Worm (Caenorhabditis elegans) whole organism, L4 larva: ENCODE data around the gene F59F4.3.

ENCODE experiments used
- T20F7.1 ChIP-seq: fragments of 200-800 bp; sonication (Bioruptor generic); optimal IDR thresholded peaks from 2 replicates; lab custom pipeline; 2018; ENCODE audit warnings: mild to moderate bottlenecking, missing genetic modification characterization, missing compliant biosample characterization
- aha-1 ChIP-seq: fragments of 150-350 bp; peaks from one replicate; lab custom pipeline; 2014; ENCODE audit warnings: missing biosample characterization, missing genetic modification characterization
- attf-4 ChIP-seq: sonication (generic microtip); optimal IDR thresholded peaks from 3 replicates; lab custom pipeline; 2017; ENCODE audit warnings: missing biosample characterization, missing genetic modification characterization
- dpl-1 ChIP-seq: fragments of 150-350 bp; optimal IDR thresholded peaks from 2 replicates; lab custom pipeline; 2014; ENCODE audit warnings: missing biosample characterization, missing genetic modification reagents, missing genetic modification characterization
- egl-27 ChIP-seq: sonication (generic microtip); optimal IDR thresholded peaks from 3 replicates; lab custom pipeline; 2017; ENCODE audit warnings: missing biosample characterization, missing genetic modification reagents, missing genetic modification characterization
- jun-1 ChIP-seq: fragments of 150-350 bp; optimal IDR thresholded peaks from 2 replicates; lab custom pipeline; 2014; ENCODE audit warnings: missing biosample characterization, missing genetic modification reagents, missing genetic modification characterization
- lin-39 ChIP-seq: fragments of 150-350 bp; optimal IDR thresholded peaks from 2 replicates; lab custom pipeline; 2014; ENCODE audit warnings: missing biosample characterization, missing genetic modification reagents, missing genetic modification characterization
- mdt-29 ChIP-seq: fragments of 200-800 bp; sonication (Bioruptor generic); IDR thresholded peaks from 2 replicates; pipeline ENCODE4 v1.3.6; 2022; ENCODE audit warnings: missing genetic modification reagents, missing genetic modification characterization, missing compliant biosample characterization
- nhr-11 ChIP-seq: fragments of 150-350 bp; optimal IDR thresholded peaks from 2 replicates; lab custom pipeline; 2014; ENCODE audit warnings: missing biosample characterization, missing genetic modification characterization
- nhr-25 ChIP-seq: sonication (generic microtip); optimal IDR thresholded peaks from 2 replicates; lab custom pipeline; 2017; ENCODE audit warnings: missing genetic modification characterization, mild to moderate bottlenecking, missing compliant biosample characterization, antibody characterized with exemption, moderate library complexity, borderline replicate concordance; ENCODE audit not compliant: insufficient read depth
- nhr-6 ChIP-seq: fragments of 150-350 bp; optimal IDR thresholded peaks from 2 replicates; lab custom pipeline; 2014; ENCODE audit warnings: missing biosample characterization, missing genetic modification characterization
- pha-4 ChIP-seq, 2 experiments: fragments of 150-350 bp in 1 of 2; fragments of 200-800 bp in 1 of 2; sonication (Bioruptor generic) in 1 of 2; IDR thresholded peaks in 1 of 2; optimal IDR thresholded peaks in 1 of 2; 2 replicates each; pipeline versions ENCODE4 v1.3.6 to Lab custom; 2014 to 2022; ENCODE audit warnings: missing genetic modification characterization in 2 of 2, missing genetic modification reagents in 2 of 2, missing biosample characterization in 1 of 2, missing compliant biosample characterization in 1 of 2
- skn-1 ChIP-seq: fragments of 150-350 bp; optimal IDR thresholded peaks from 2 replicates; lab custom pipeline; 2014; ENCODE audit warnings: missing biosample characterization, missing genetic modification characterization

DNA sequence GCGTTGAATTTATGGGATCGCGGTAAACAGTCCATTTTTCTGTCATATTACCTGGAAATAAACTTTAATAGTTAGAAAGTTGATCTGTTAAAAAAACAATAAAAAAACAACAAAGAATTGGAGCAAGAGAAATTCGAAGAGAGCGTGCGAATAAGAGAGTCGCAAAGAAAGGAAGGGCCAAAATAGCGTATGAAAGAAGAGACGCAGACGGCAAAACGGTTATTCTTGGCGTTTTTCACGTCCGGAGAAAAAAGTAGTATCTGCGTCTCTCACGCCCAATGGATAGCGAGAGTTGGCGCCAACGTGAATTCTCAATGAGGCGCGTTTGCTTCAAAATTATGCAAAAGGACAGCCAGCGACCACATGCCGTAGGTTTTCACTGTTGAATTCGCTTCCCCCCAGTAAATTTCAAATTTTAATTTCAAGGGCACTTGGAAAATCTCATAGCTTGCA, 13.2 kb upstream of the F59F4.3 start, which contains the start of gene F53H4.6:
- TF ChIP-seq pha-4 (GFP tag; IDR thresholded peaks at IDR 0.05; lab: Robert Waterston, UW) (no peak), pha-4 (tag; optimal IDR thresholded peaks at IDR 0.05; lab: Kevin White, UChicago) (no peak), attf-4 (tag; lab: Kevin White, UChicago) (no peak), aha-1 (tag; lab: Kevin White, UChicago) (no peak), mdt-29 (GFP tag; lab: Robert Waterston, UW) (no peak), T20F7.1 (GFP tag; lab: Kevin White, UChicago) (no peak), nhr-11 (peak; percentile 16), nhr-25 (tag; lab: Kevin White, UChicago) (no peak), jun-1 (tag; lab: Kevin White, UChicago) (no peak), egl-27 (tag; lab: Kevin White, UChicago) (no peak), dpl-1 (GFP tag; lab: Kevin White, UChicago) (peak; percentile 27), skn-1 (tag; lab: Kevin White, UChicago) (no peak), lin-39 (no peak), nhr-6 (tag; lab: Kevin White, UChicago) (no peak)
